Fruit fly (Drosophila melanogaster): Measurements from ENCODE around the gene CG12091.

CG12091 gene

dm6 chr3L:1538314-1538854 lies 1.7 kb upstream of the CG12091 start (continued):
- no peak for TF ChIP-seq tna (GFP tag; IDR thresholded peaks at IDR 0.05; ENCODE audit: partially characterized antibody)
- no peak for TF ChIP-seq Sox102F (GFP tag; optimal IDR thresholded peaks at IDR 0.05)
- no peak for TF ChIP-seq Pdp1 (GFP tag; optimal IDR thresholded peaks at IDR 0.05)
- no peak for TF ChIP-seq CG4328 (GFP tag; optimal IDR thresholded peaks at IDR 0.05)
- no peak for TF ChIP-seq CG30431 (GFP tag; optimal IDR thresholded peaks at IDR 0.05)
- 0 out of 3 replicates have a peak, but pooled peaks have one; percentile 32 for TF ChIP-seq vnd (GFP tag; IDR thresholded peaks at IDR 0.05; ENCODE audit: partially characterized antibody)
- peak; percentile 64 for TF ChIP-seq CG8281 (tag; optimal IDR thresholded peaks at IDR 0.05)
- TF ChIP-seq Mad (GFP tag; optimal IDR thresholded peaks at IDR 0.05), result no peak
- TF ChIP-seq p53 (GFP tag; optimal IDR thresholded peaks at IDR 0.05), result no peak
- TF ChIP-seq CG16863 (GFP tag; optimal IDR thresholded peaks at IDR 0.05), result no peak
- TF ChIP-seq fd64A (GFP tag; optimal IDR thresholded peaks at IDR 0.05), result no peak
- no peak for TF ChIP-seq CG11695 (GFP tag; IDR thresholded peaks at IDR 0.05)
- no peak for TF ChIP-seq CG10274 (GFP tag; optimal IDR thresholded peaks at IDR 0.05)
- no peak for TF ChIP-seq Atf6 (GFP tag; IDR thresholded peaks at IDR 0.05)
- no peak for TF ChIP-seq CG2889 (GFP tag; IDR thresholded peaks at IDR 0.05)
- no peak for TF ChIP-seq Ets65A (GFP tag)
- TF ChIP-seq Hmr (GFP tag; optimal IDR thresholded peaks at IDR 0.05), result peak; percentile 8
- TF ChIP-seq Stat92E (GFP tag; optimal IDR thresholded peaks at IDR 0.05), result no peak
- TF ChIP-seq Oli (tag; optimal IDR thresholded peaks at IDR 0.05), result no peak
- TF ChIP-seq dimm (GFP tag; IDR thresholded peaks at IDR 0.05), result no peak
- TF ChIP-seq klu (GFP tag; IDR thresholded peaks at IDR 0.05), result no peak
- TF ChIP-seq gcm (GFP tag; optimal IDR thresholded peaks at IDR 0.05), result no peak
- peak; percentile 30 for TF ChIP-seq CG2678 (tag; optimal IDR thresholded peaks at IDR 0.05)
- TF ChIP-seq gem (tag; optimal IDR thresholded peaks at IDR 0.05), result peak; percentile 23
- TF ChIP-seq kni (GFP tag; optimal IDR thresholded peaks at IDR 0.05), result no peak
- TF ChIP-seq CG10462 (GFP tag; optimal IDR thresholded peaks at IDR 0.05), result no peak
- TF ChIP-seq Deaf1 (tag; optimal IDR thresholded peaks at IDR 0.05), result peak; percentile 11
- TF ChIP-seq stc (GFP tag; IDR thresholded peaks at IDR 0.05), result no peak
- no peak for TF ChIP-seq Hsf (GFP tag; optimal IDR thresholded peaks at IDR 0.05)
- TF ChIP-seq Jarid2 (GFP tag; optimal IDR thresholded peaks at IDR 0.05), result no peak
- no peak for TF ChIP-seq CG18011 (GFP tag; optimal IDR thresholded peaks at IDR 0.05)
- TF ChIP-seq CG34376 (GFP tag; optimal IDR thresholded peaks at IDR 0.05), result peak; percentile 35
- no peak for TF ChIP-seq Ada2b (GFP tag; IDR thresholded peaks at IDR 0.05)
- no peak for TF ChIP-seq Dad (GFP tag; optimal IDR thresholded peaks at IDR 0.05)
- no peak for TF ChIP-seq ems (GFP tag; optimal IDR thresholded peaks at IDR 0.05)
- no peak for TF ChIP-seq cad (GFP tag; optimal IDR thresholded peaks at IDR 0.05)
- TF ChIP-seq NfI (GFP tag; optimal IDR thresholded peaks at IDR 0.05), result no peak
- peak; percentile 76 for TF ChIP-seq twi (tag; optimal IDR thresholded peaks at IDR 0.05)
- peak; percentile 87 for TF ChIP-seq pros (GFP tag; optimal IDR thresholded peaks at IDR 0.05)
- no peak for TF ChIP-seq CG3281 (GFP tag; optimal IDR thresholded peaks at IDR 0.05)
- no peak for TF ChIP-seq Opbp (GFP tag; IDR thresholded peaks at IDR 0.05; ENCODE audit: partially characterized antibody)
- TF ChIP-seq lov (optimal IDR thresholded peaks at IDR 0.05), result no peak
- TF ChIP-seq lov (GFP tag; IDR thresholded peaks at IDR 0.05), result no peak
- TF ChIP-seq Awh (GFP tag; IDR thresholded peaks at IDR 0.05), result no peak
- no peak for TF ChIP-seq CG1603 (tag; optimal IDR thresholded peaks at IDR 0.05)
- peak; percentile 9 for TF ChIP-seq CG10543 (GFP tag; optimal IDR thresholded peaks at IDR 0.05)
- TF ChIP-seq Mrtf (GFP tag; IDR thresholded peaks at IDR 0.05), result no peak
- peak; percentile 23 for TF ChIP-seq CG15514 (GFP tag; optimal IDR thresholded peaks at IDR 0.05)
- TF ChIP-seq cato (GFP tag; optimal IDR thresholded peaks at IDR 0.05; ENCODE audit: borderline replicate concordance), result no peak
- no peak for TF ChIP-seq eve (GFP tag; optimal IDR thresholded peaks at IDR 0.05)
